Worm (Caenorhabditis elegans): Measurements from ENCODE around the gene clic-1.

ce11 chrV:7774143-7774595 is 39.5 kb upstream of the clic-1 start, which contains the start of gene grl-10:
- TF ChIP-seq lin-32 (GFP tag; optimal IDR thresholded peaks at IDR 0.05) = no peak
- TF ChIP-seq snpc-4 (tag; optimal IDR thresholded peaks at IDR 0.05) = no peak
- TF ChIP-seq unc-62 (GFP tag; optimal IDR thresholded peaks at IDR 0.05) = no peak
